Worm (Caenorhabditis elegans): ENCODE measurements around the gene srsx-35.
A peak's percentile ranks its signal among the peaks of the same experiment; 100 is the strongest.

Gene srsx-35

ce11 chrV:20710156-20710555 lies 28.9 kb downstream of the srsx-35 start (continued):
- TF ChIP-seq rnt-1 (tag; optimal IDR thresholded peaks at IDR 0.05): peak; percentile 77
- TF ChIP-seq nhr-76 (tag; optimal IDR thresholded peaks at IDR 0.05): no peak
- no peak for TF ChIP-seq nhr-28 (tag; optimal IDR thresholded peaks at IDR 0.05)
- no peak for TF ChIP-seq C04F5.9 (tag; optimal IDR thresholded peaks at IDR 0.05)
- TF ChIP-seq unc-130 (tag; optimal IDR thresholded peaks at IDR 0.05): peak; percentile 10
- TF ChIP-seq pax-3 (tag; optimal IDR thresholded peaks at IDR 0.05): no peak
- TF ChIP-seq fkh-4 (tag; optimal IDR thresholded peaks at IDR 0.05; ENCODE audit: borderline replicate concordance): no peak
- TF ChIP-seq ceh-90 (tag; optimal IDR thresholded peaks at IDR 0.05): no peak
- TF ChIP-seq xbp-1 (tag; optimal IDR thresholded peaks at IDR 0.05): peak; percentile 6
- no peak for TF ChIP-seq nhr-12 (tag; optimal IDR thresholded peaks at IDR 0.05)
- no peak for TF ChIP-seq jun-1 (tag; optimal IDR thresholded peaks at IDR 0.05)
- TF ChIP-seq sptf-1 (tag; optimal IDR thresholded peaks at IDR 0.05): no peak
- TF ChIP-seq zag-1 (tag; optimal IDR thresholded peaks at IDR 0.05): no peak
- peak in 1 of 2 experiments; percentile 47 for TF ChIP-seq mdl-1 (tag; optimal IDR thresholded peaks at IDR 0.05)
- TF ChIP-seq hlh-4 (tag; optimal IDR thresholded peaks at IDR 0.05): no peak
- TF ChIP-seq lin-14 (GFP tag; optimal IDR thresholded peaks at IDR 0.05): peak; percentile 81
- peak; percentile 43 for TF ChIP-seq lir-3 (tag; optimal IDR thresholded peaks at IDR 0.05; ENCODE audit: poor library complexity)
- no peak for TF ChIP-seq unc-62 (GFP tag; optimal IDR thresholded peaks at IDR 0.05)
- peak; percentile 66 for TF ChIP-seq nhr-71 (tag; optimal IDR thresholded peaks at IDR 0.05)
- no peak for TF ChIP-seq dsc-1 (tag; optimal IDR thresholded peaks at IDR 0.05)
- no peak for TF ChIP-seq unc-30 (tag; optimal IDR thresholded peaks at IDR 0.05)
- TF ChIP-seq nhr-11 (tag; optimal IDR thresholded peaks at IDR 0.05): no peak
- TF ChIP-seq ztf-11 (tag; optimal IDR thresholded peaks at IDR 0.05): no peak
- no peak for TF ChIP-seq fos-1 (tag; optimal IDR thresholded peaks at IDR 0.05)
- no peak for TF ChIP-seq Y116A8C.19 (tag; optimal IDR thresholded peaks at IDR 0.05; ENCODE audit: borderline replicate concordance)
- TF ChIP-seq elt-2 (tag; optimal IDR thresholded peaks at IDR 0.05): no peak
- no peak for TF ChIP-seq sox-4 (tag; optimal IDR thresholded peaks at IDR 0.05)
- no peak for TF ChIP-seq ces-1 (GFP tag; optimal IDR thresholded peaks at IDR 0.05)
- TF ChIP-seq ceh-63 (GFP tag; optimal IDR thresholded peaks at IDR 0.05): no peak
- no peak for TF ChIP-seq nhr-85 (tag)
- no peak for TF ChIP-seq tlp-1 (tag; optimal IDR thresholded peaks at IDR 0.05)
- no peak for TF ChIP-seq unc-98 (GFP tag; IDR thresholded peaks at IDR 0.05)
- no peak for TF ChIP-seq alr-1 (tag; optimal IDR thresholded peaks at IDR 0.05; ENCODE audit: borderline replicate concordance)
- TF ChIP-seq dpl-1 (GFP tag; optimal IDR thresholded peaks at IDR 0.05): no peak
- no peak for TF ChIP-seq ets-5 (GFP tag; IDR thresholded peaks at IDR 0.05)
- TF ChIP-seq mab-9 (GFP tag; IDR thresholded peaks at IDR 0.05): no peak
- TF ChIP-seq unc-86 (tag; optimal IDR thresholded peaks at IDR 0.05): peak; percentile 29
- TF ChIP-seq grh-1 (GFP tag; IDR thresholded peaks at IDR 0.05): no peak

ce11 chrV:20710642-20711041 lies 29.4 kb downstream of the srsx-35 start:
- TF ChIP-seq nhr-71 (tag; optimal IDR thresholded peaks at IDR 0.05) (peak; percentile 18), lin-14 (GFP tag; optimal IDR thresholded peaks at IDR 0.05) (peak; percentile 25), nhr-47 (tag; optimal IDR thresholded peaks at IDR 0.05) (peak; percentile 3), dpl-1 (GFP tag; optimal IDR thresholded peaks at IDR 0.05) (peak in 1 of 3 experiments; percentile 10), ceh-82 (tag; optimal IDR thresholded peaks at IDR 0.05) (peak in 1 of 3 experiments; percentile 15), efl-1 (optimal IDR thresholded peaks at IDR 0.05) (no peak), efl-1 (GFP tag; optimal IDR thresholded peaks at IDR 0.05 in 1 of 2) (peak in 1 of 2 experiments; percentile 0), ztf-11 (tag; optimal IDR thresholded peaks at IDR 0.05) (no peak), sup-37 (GFP tag; optimal IDR thresholded peaks at IDR 0.05) (no peak), rnt-1 (tag; optimal IDR thresholded peaks at IDR 0.05) (peak; percentile 28), lin-13 (GFP tag; optimal IDR thresholded peaks at IDR 0.05) (peak; percentile 28), skn-1 (tag; optimal IDR thresholded peaks at IDR 0.05) (peak; percentile 35), C34B4.2 (tag; optimal IDR thresholded peaks at IDR 0.05) (no peak), lsy-2 (tag; optimal IDR thresholded peaks at IDR 0.05) (peak in 1 of 2 experiments; percentile 6), mdl-1 (tag; optimal IDR thresholded peaks at IDR 0.05) (peak in 1 of 2 experiments; percentile 72)

Data from whole organism, L1 larva.